Fruit fly (Drosophila melanogaster): ENCODE measurements around the gene Or98b.

Gene Or98b

DNA sequence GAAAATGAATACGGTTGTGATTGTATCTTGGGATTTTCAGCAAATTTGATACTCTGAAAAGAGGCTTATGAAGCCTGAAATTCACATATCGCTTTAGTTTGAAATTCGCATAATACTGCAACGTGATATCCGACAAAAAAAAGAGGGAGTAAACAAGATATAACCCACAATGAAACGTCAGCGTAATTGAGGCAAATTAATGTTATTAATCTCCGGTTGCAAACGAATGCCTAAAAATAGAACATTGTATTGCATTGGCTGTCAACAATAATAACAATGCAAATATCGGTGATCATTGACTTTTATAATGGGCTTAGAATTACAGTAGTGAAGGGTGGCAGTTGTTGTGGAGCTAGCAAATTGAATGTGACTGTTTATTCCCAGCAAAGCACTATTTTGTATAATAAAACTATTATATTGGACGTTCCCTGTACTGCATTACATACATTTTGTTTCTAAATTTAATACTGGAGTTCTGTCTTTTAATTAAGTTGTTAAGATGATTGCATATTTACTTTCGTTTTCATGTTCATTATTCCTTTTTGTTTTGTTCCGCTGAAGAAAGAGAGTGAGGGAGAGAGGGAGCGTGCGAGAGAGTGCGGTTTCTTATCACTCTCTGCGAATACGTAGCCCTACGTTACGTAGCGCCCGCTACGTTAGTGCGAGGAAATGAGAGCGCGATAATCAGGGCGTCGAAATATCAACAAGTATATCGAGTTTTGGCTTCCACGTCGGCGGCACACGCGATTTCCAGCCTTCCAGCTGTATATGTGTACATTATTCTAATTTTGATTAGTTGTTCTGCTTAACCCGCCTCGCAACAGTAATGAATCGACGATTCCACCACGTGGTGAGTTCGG is 21.5 kb upstream of the Or98b start (continued):
- TF ChIP-seq ken (GFP tag; IDR thresholded peaks at IDR 0.05) = no peak
- TF ChIP-seq BtbVII (GFP tag; optimal IDR thresholded peaks at IDR 0.05) = peak; percentile 4
- no peak for TF ChIP-seq Nf-YB (GFP tag; optimal IDR thresholded peaks at IDR 0.05)
- TF ChIP-seq slp2 (GFP tag; optimal IDR thresholded peaks at IDR 0.05) = no peak
- peak; percentile 21 for TF ChIP-seq pzg (GFP tag; optimal IDR thresholded peaks at IDR 0.05)
- peak; percentile 39 for TF ChIP-seq sd (tag; optimal IDR thresholded peaks at IDR 0.05)
- TF ChIP-seq CG2120 (GFP tag; optimal IDR thresholded peaks at IDR 0.05) = peak; percentile 12
- no peak for TF ChIP-seq vfl (GFP tag; optimal IDR thresholded peaks at IDR 0.05)
- no peak for TF ChIP-seq tll (GFP tag; optimal IDR thresholded peaks at IDR 0.05)
- no peak for TF ChIP-seq CG6272 (GFP tag; IDR thresholded peaks at IDR 0.05)
- no peak for TF ChIP-seq Stat92E (GFP tag; optimal IDR thresholded peaks at IDR 0.05)
- no peak for TF ChIP-seq gcm2 (GFP tag; optimal IDR thresholded peaks at IDR 0.05)
- TF ChIP-seq vvl (GFP tag; IDR thresholded peaks at IDR 0.05) = peak; percentile 77
- no peak for TF ChIP-seq CG14667 (GFP tag; IDR thresholded peaks at IDR 0.05)
- no peak for TF ChIP-seq CG4707 (GFP tag; optimal IDR thresholded peaks at IDR 0.05)
- no peak for TF ChIP-seq CG15269 (tag; optimal IDR thresholded peaks at IDR 0.05)
- no peak for TF ChIP-seq D19A (tag; optimal IDR thresholded peaks at IDR 0.05)
- TF ChIP-seq CG12155 (GFP tag; optimal IDR thresholded peaks at IDR 0.05) = no peak
- no peak for TF ChIP-seq CG18619 (GFP tag; optimal IDR thresholded peaks at IDR 0.05)
- TF ChIP-seq Opbp (GFP tag; IDR thresholded peaks at IDR 0.05; ENCODE audit: partially characterized antibody) = no peak
- no peak for TF ChIP-seq Lim3 (GFP tag; IDR thresholded peaks at IDR 0.05)
- no peak for TF ChIP-seq cato (GFP tag; optimal IDR thresholded peaks at IDR 0.05; ENCODE audit: borderline replicate concordance)
- no peak for TF ChIP-seq ac (GFP tag; optimal IDR thresholded peaks at IDR 0.05)
- TF ChIP-seq CG2202 (tag; optimal IDR thresholded peaks at IDR 0.05) = no peak
- no peak for TF ChIP-seq CG30403 (GFP tag; optimal IDR thresholded peaks at IDR 0.05)
- TF ChIP-seq grn (GFP tag; optimal IDR thresholded peaks at IDR 0.05) = peak; percentile 17
- TF ChIP-seq CG10147 (GFP tag; optimal IDR thresholded peaks at IDR 0.05) = no peak
- TF ChIP-seq sc (optimal IDR thresholded peaks at IDR 0.05) = no peak
- no peak for TF ChIP-seq sc (GFP tag; optimal IDR thresholded peaks at IDR 0.05)
- TF ChIP-seq gce (GFP tag; IDR thresholded peaks at IDR 0.05) = no peak
- TF ChIP-seq vnd (GFP tag; IDR thresholded peaks at IDR 0.05; ENCODE audit: partially characterized antibody) = no peak
- TF ChIP-seq Dp (GFP tag; optimal IDR thresholded peaks at IDR 0.05) = peak; percentile 33
- no peak for TF ChIP-seq odd (GFP tag; optimal IDR thresholded peaks at IDR 0.05)
- no peak for TF ChIP-seq bowl (GFP tag; IDR thresholded peaks at IDR 0.05)
- peak in 1 of 2 experiments; percentile 50 for TF ChIP-seq Pdp1 (GFP tag; optimal IDR thresholded peaks at IDR 0.05)
- TF ChIP-seq slou (GFP tag; optimal IDR thresholded peaks at IDR 0.05) = no peak
- no peak for TF ChIP-seq CG5245 (GFP tag; optimal IDR thresholded peaks at IDR 0.05)
- TF ChIP-seq CG15479 (GFP tag; optimal IDR thresholded peaks at IDR 0.05) = peak; percentile 50
- TF ChIP-seq Sox100B (GFP tag; optimal IDR thresholded peaks at IDR 0.05) = no peak
- no peak for TF ChIP-seq salm (tag; optimal IDR thresholded peaks at IDR 0.05)
- TF ChIP-seq CG6813 (GFP tag; optimal IDR thresholded peaks at IDR 0.05) = no peak
- no peak for TF ChIP-seq eyg (GFP tag; optimal IDR thresholded peaks at IDR 0.05)
- TF ChIP-seq Hand (GFP tag; optimal IDR thresholded peaks at IDR 0.05) = no peak
- TF ChIP-seq Taf1 (GFP tag; IDR thresholded peaks at IDR 0.05) = no peak
- peak; percentile 25; the same call in 1 of the 2 replicates for TF ChIP-seq Atf6 (GFP tag; IDR thresholded peaks at IDR 0.05)
- TF ChIP-seq bigmax (GFP tag; optimal IDR thresholded peaks at IDR 0.05) = peak; percentile 44
- TF ChIP-seq dm (GFP tag; optimal IDR thresholded peaks at IDR 0.05) = peak; percentile 77
- no peak for TF ChIP-seq CG16779 (GFP tag; IDR thresholded peaks at IDR 0.05)
- TF ChIP-seq CG8359 (GFP tag; optimal IDR thresholded peaks at IDR 0.05; ENCODE audit: borderline replicate concordance) = no peak
